Worm (Caenorhabditis elegans) whole organism, L1 larva: ENCODE measurements around the gene lgc-40.

Experiments used
- C04F5.9 ChIP-seq: sonication (generic microtip); optimal IDR thresholded peaks from 2 replicates; lab custom pipeline; 2016; ENCODE audit warnings: missing genetic modification characterization, missing compliant biosample characterization
- lin-39 ChIP-seq: fragments of 150-350 bp; optimal IDR thresholded peaks from 2 replicates; lab custom pipeline; 2014; ENCODE audit warnings: missing biosample characterization, missing genetic modification reagents, missing genetic modification characterization
- xbp-1 ChIP-seq: sonication (generic microtip); optimal IDR thresholded peaks from 2 replicates; lab custom pipeline; 2016; ENCODE audit warnings: missing genetic modification characterization, missing compliant biosample characterization
- ztf-4 ChIP-seq: fragments of 150-350 bp; optimal IDR thresholded peaks from 2 replicates; lab custom pipeline; 2014; ENCODE audit warnings: missing biosample characterization, missing genetic modification characterization

DNA sequence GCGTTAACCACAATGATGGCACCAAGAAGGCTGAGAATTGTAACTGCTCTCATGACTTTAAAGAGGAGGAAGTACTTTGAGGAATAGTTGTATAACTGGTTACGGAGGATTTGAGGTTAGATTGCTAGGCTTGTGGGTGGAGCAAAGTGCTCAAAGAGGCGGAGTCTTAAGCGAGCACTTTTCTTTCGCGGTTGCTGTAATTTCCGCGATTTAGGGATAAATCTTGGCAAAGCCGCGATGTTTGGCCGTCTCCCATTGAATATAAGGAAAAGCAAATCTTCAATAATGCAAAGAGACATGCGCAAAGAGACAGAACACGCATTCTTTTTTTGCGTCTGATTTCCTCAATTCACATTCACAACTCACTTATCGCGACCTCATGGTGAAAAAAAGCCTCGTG, 21.7 kb upstream of the lgc-40 start, which contains the start of gene nlp-45:
- TF ChIP-seq xbp-1 (tag; lab: Kevin White, UChicago) (no peak), C04F5.9 (tag; lab: Kevin White, UChicago) (no peak), ztf-4 (tag; lab: Kevin White, UChicago) (no peak), lin-39 (tag; lab: Kevin White, UChicago) (no peak)
